Worm (Caenorhabditis elegans) whole organism, L1 larva: ENCODE results near the gene F32D8.14.

Experiments
- C04F5.9 ChIP-seq: sonication (generic microtip); optimal IDR thresholded peaks from 2 replicates; lab custom pipeline; 2016; ENCODE audit warnings: missing genetic modification characterization, missing compliant biosample characterization
- C34B4.2 ChIP-seq: sonication (generic microtip); optimal IDR thresholded peaks from 2 replicates; lab custom pipeline; 2017; ENCODE audit warnings: mild to moderate bottlenecking, missing genetic modification characterization, missing compliant biosample characterization
- F16B12.6 ChIP-seq: fragments of 150-350 bp; optimal IDR thresholded peaks from 2 replicates; lab custom pipeline; 2014; ENCODE audit warnings: missing biosample characterization, missing genetic modification characterization
- blmp-1 ChIP-seq: fragments of 150-350 bp; optimal IDR thresholded peaks from 2 replicates; lab custom pipeline; 2014; ENCODE audit warnings: missing biosample characterization, missing genetic modification characterization
- ceh-8 ChIP-seq: fragments of 200-800 bp; sonication (Bioruptor generic); optimal IDR thresholded peaks from 2 replicates; lab custom pipeline; 2018; ENCODE audit warnings: mild to moderate bottlenecking, missing genetic modification characterization, moderate library complexity, missing compliant biosample characterization
- ces-1 ChIP-seq: fragments of 150-350 bp; optimal IDR thresholded peaks from 2 replicates; lab custom pipeline; 2014; ENCODE audit warnings: missing biosample characterization, missing genetic modification reagents, missing genetic modification characterization
- dpl-1 ChIP-seq, 3 experiments: fragments of 150-350 bp in 2 of 3; sonication (generic microtip) in 1 of 3; optimal IDR thresholded peaks; 2 replicates each; lab custom pipeline; 2014 to 2017; ENCODE audit warnings: missing biosample characterization in 3 of 3, missing genetic modification characterization in 3 of 3, missing genetic modification reagents in 3 of 3
- efl-1 ChIP-seq, 4 experiments: fragments of 150-350 bp; optimal IDR thresholded peaks in 3 of 4; peaks in 1 of 4; 1 replicate in 1 of 4; 2 replicates in 3 of 4; lab custom pipeline; 2014; ENCODE audit warnings: missing biosample characterization in 2 of 4, missing genetic modification characterization in 2 of 4, missing genetic modification reagents in 2 of 4
- egl-13 ChIP-seq: sonication (generic microtip); optimal IDR thresholded peaks from 2 replicates; lab custom pipeline; 2016; ENCODE audit warnings: missing genotype, missing genetic modification reagents, missing genetic modification characterization, missing compliant biosample characterization
- egl-27 ChIP-seq, 2 experiments: fragments of 150-350 bp in 1 of 2; sonication (generic microtip); optimal IDR thresholded peaks; 3 replicates each; lab custom pipeline; 2017 to 2018; ENCODE audit warnings: missing biosample characterization in 2 of 2, missing genetic modification characterization in 2 of 2, missing genetic modification reagents in 2 of 2
- elt-2 ChIP-seq: sonication (generic microtip); optimal IDR thresholded peaks from 2 replicates; lab custom pipeline; 2016; ENCODE audit warnings: missing genetic modification characterization, mild to moderate bottlenecking, inconsistent platforms, missing compliant biosample characterization, missing genetic modification reagents
- elt-3 ChIP-seq, 6 experiments: fragments of 150-350 bp in 1 of 6; sonication (generic microtip); optimal IDR thresholded peaks; 2 replicates each; lab custom pipeline; 2017 to 2018; ENCODE audit warnings: missing biosample characterization in 6 of 6, missing genetic modification characterization in 6 of 6, inconsistent platforms in 1 of 6
- fkh-10 ChIP-seq: sonication (generic microtip); optimal IDR thresholded peaks from 2 replicates; lab custom pipeline; 2017; ENCODE audit warnings: missing biosample characterization, missing genetic modification reagents, missing genetic modification characterization
- fkh-4 ChIP-seq: sonication (generic microtip); optimal IDR thresholded peaks from 2 replicates; lab custom pipeline; 2016; ENCODE audit warnings: missing compliant biosample characterization, missing genetic modification characterization, borderline replicate concordance
- fos-1 ChIP-seq: fragments of 150-350 bp; optimal IDR thresholded peaks from 2 replicates; lab custom pipeline; 2014; ENCODE audit warnings: missing biosample characterization, missing genetic modification characterization
- grh-1 ChIP-seq: fragments of 200-800 bp; sonication (Bioruptor generic); IDR thresholded peaks from 2 replicates; pipeline ENCODE4 v1.3.6; 2022; ENCODE audit warnings: missing genetic modification reagents, missing genetic modification characterization, missing compliant biosample characterization
- hlh-17 ChIP-seq: fragments of 200-800 bp; sonication (Bioruptor generic); optimal IDR thresholded peaks from 2 replicates; lab custom pipeline; 2018; ENCODE audit warnings: missing genetic modification characterization, mild to moderate bottlenecking, missing compliant biosample characterization, moderate library complexity, borderline replicate concordance
- hlh-4 ChIP-seq: sonication (generic microtip); optimal IDR thresholded peaks from 2 replicates; lab custom pipeline; 2016; ENCODE audit warnings: mild to moderate bottlenecking, missing genetic modification characterization, missing compliant biosample characterization
- lin-13 ChIP-seq: fragments of 150-350 bp; optimal IDR thresholded peaks from 2 replicates; lab custom pipeline; 2014; ENCODE audit warnings: missing biosample characterization, missing genetic modification reagents, missing genetic modification characterization
- lin-14 ChIP-seq: fragments of 200-800 bp; sonication (Bioruptor generic); optimal IDR thresholded peaks from 2 replicates; lab custom pipeline; 2018; ENCODE audit warnings: mild to moderate bottlenecking, missing genetic modification characterization, moderate library complexity, missing compliant biosample characterization
- lin-39 ChIP-seq: fragments of 150-350 bp; optimal IDR thresholded peaks from 2 replicates; lab custom pipeline; 2014; ENCODE audit warnings: missing biosample characterization, missing genetic modification reagents, missing genetic modification characterization
- lir-3 ChIP-seq: sonication (generic microtip); optimal IDR thresholded peaks from 2 replicates; lab custom pipeline; 2016; ENCODE audit warnings: mild to moderate bottlenecking, missing genetic modification characterization, moderate library complexity, missing compliant biosample characterization; ENCODE audit not compliant: poor library complexity
- lsy-2 ChIP-seq, 2 experiments: fragments of 150-350 bp; optimal IDR thresholded peaks; 2 replicates each; lab custom pipeline; 2014; ENCODE audit warnings: missing biosample characterization in 2 of 2, missing genetic modification characterization in 2 of 2
- mab-9 ChIP-seq: fragments of 200-800 bp; sonication (Bioruptor generic); IDR thresholded peaks from 2 replicates; pipeline ENCODE4 v1.3.6; 2022; ENCODE audit warnings: missing genetic modification reagents, missing genetic modification characterization, missing compliant biosample characterization
- mdl-1 ChIP-seq, 2 experiments: fragments of 150-350 bp; optimal IDR thresholded peaks; 2 replicates each; lab custom pipeline; 2014 to 2017; ENCODE audit warnings: missing biosample characterization in 2 of 2, missing genetic modification characterization in 2 of 2, inconsistent platforms in 1 of 2
- mep-1 ChIP-seq: fragments of 150-350 bp; optimal IDR thresholded peaks from 2 replicates; lab custom pipeline; 2014; ENCODE audit warnings: missing biosample characterization, missing genetic modification characterization
- nhr-19 ChIP-seq: fragments of 200-800 bp; sonication (Bioruptor generic); conservative IDR thresholded peaks from 2 replicates; pipeline ENCODE4 v1.3.6; 2022; ENCODE audit warnings: missing genetic modification characterization, missing compliant biosample characterization
- nhr-20 ChIP-seq: sonication (generic microtip); optimal IDR thresholded peaks from 2 replicates; lab custom pipeline; 2016; ENCODE audit warnings: mild to moderate bottlenecking, missing genetic modification characterization, missing compliant biosample characterization
- nhr-237 ChIP-seq: fragments of 150-350 bp; optimal IDR thresholded peaks from 2 replicates; lab custom pipeline; 2014; ENCODE audit warnings: missing biosample characterization, missing genetic modification characterization
- nhr-47 ChIP-seq: sonication (generic microtip); optimal IDR thresholded peaks from 2 replicates; lab custom pipeline; 2016; ENCODE audit warnings: mild to moderate bottlenecking, missing genetic modification characterization, moderate library complexity, missing compliant biosample characterization
- nhr-71 ChIP-seq: sonication (generic microtip); optimal IDR thresholded peaks from 2 replicates; lab custom pipeline; 2016; ENCODE audit warnings: mild to moderate bottlenecking, missing genetic modification characterization, moderate library complexity, missing compliant biosample characterization
- nhr-76 ChIP-seq: sonication (generic microtip); optimal IDR thresholded peaks from 2 replicates; lab custom pipeline; 2017; ENCODE audit warnings: missing biosample characterization, missing genetic modification characterization
- nhr-85 ChIP-seq: sonication (generic microtip); peaks from one replicate; lab custom pipeline; 2016; ENCODE audit warnings: missing genetic modification characterization, inconsistent platforms, missing compliant biosample characterization
- pax-3 ChIP-seq: fragments of 200-800 bp; sonication (Bioruptor generic); optimal IDR thresholded peaks from 2 replicates; lab custom pipeline; 2018; ENCODE audit warnings: mild to moderate bottlenecking, missing genetic modification characterization, moderate library complexity, missing compliant biosample characterization
- rnt-1 ChIP-seq: sonication (generic microtip); optimal IDR thresholded peaks from 2 replicates; lab custom pipeline; 2016; ENCODE audit warnings: mild to moderate bottlenecking, missing genetic modification characterization, moderate library complexity, missing compliant biosample characterization
- sptf-1 ChIP-seq: fragments of 150-350 bp; optimal IDR thresholded peaks from 2 replicates; lab custom pipeline; 2014; ENCODE audit warnings: missing biosample characterization, missing genetic modification characterization
- sup-37 ChIP-seq: fragments of 200-800 bp; sonication (Bioruptor generic); optimal IDR thresholded peaks from 2 replicates; lab custom pipeline; 2018; ENCODE audit warnings: mild to moderate bottlenecking, missing genetic modification characterization, missing compliant biosample characterization
- unc-98 ChIP-seq: fragments of 200-800 bp; sonication (Bioruptor generic); IDR thresholded peaks from 2 replicates; pipeline ENCODE4 v1.3.6; 2022; ENCODE audit warnings: missing genetic modification characterization, missing compliant biosample characterization
- ztf-4 ChIP-seq: fragments of 150-350 bp; optimal IDR thresholded peaks from 2 replicates; lab custom pipeline; 2014; ENCODE audit warnings: missing biosample characterization, missing genetic modification characterization

Gene F32D8.14

ce11 chrV:10880138-10880882 is 14.3 kb downstream of the F32D8.14 start, which contains the start of gene F32D8.1:
Gene F32D8.1, plus strand, starts transcription at chrV:10880832.
- TF ChIP-seq lin-14: peak; percentile 2
- no peak for TF ChIP-seq hlh-17
- TF ChIP-seq egl-27 (tag; optimal IDR thresholded peaks at IDR 0.05; lab: Kevin White, UChicago): no peak
- TF ChIP-seq, all 84 proteins: peak for 1

ce11 chrV:10877808-10878600 is 16.6 kb downstream of the F32D8.14 start:
- TF ChIP-seq nhr-85 (tag; lab: Kevin White, UChicago) (peak; percentile 73), unc-98 (no peak), blmp-1 (tag; lab: Kevin White, UChicago) (peak; percentile 96), elt-2 (peak; percentile 90), efl-1 (optimal IDR thresholded peaks at IDR 0.05; lab: Kevin White, UChicago) (no peak), efl-1 (GFP tag; optimal IDR thresholded peaks at IDR 0.05 in 1 of 2; lab: Kevin White, UChicago) (no peak), egl-13 (tag; lab: Kevin White, UChicago) (no peak), hlh-4 (tag; lab: Kevin White, UChicago) (no peak), C04F5.9 (tag; lab: Kevin White, UChicago) (no peak), elt-3 (tag; optimal IDR thresholded peaks at IDR 0.05; lab: Kevin White, UChicago) (peak in 1 of 6 experiments; percentile 57), lsy-2 (tag; optimal IDR thresholded peaks at IDR 0.05; lab: Kevin White, UChicago) (peak in 1 of 2 experiments; percentile 0), C34B4.2 (tag; lab: Kevin White, UChicago) (no peak), lin-14 (peak; percentile 39), sptf-1 (tag; lab: Kevin White, UChicago) (no peak), lin-39 (tag; lab: Kevin White, UChicago) (no peak), mdl-1 (tag; optimal IDR thresholded peaks at IDR 0.05; lab: Kevin White, UChicago) (peak in 1 of 2 experiments; percentile 32), nhr-20 (tag; lab: Kevin White, UChicago) (peak; percentile 51), fos-1 (tag; lab: Kevin White, UChicago) (peak; percentile 2)

- TF ChIP-seq lin-14 (peak; percentile 28), blmp-1 (tag; lab: Kevin White, UChicago) (peak; percentile 29), nhr-71 (tag; lab: Kevin White, UChicago) (peak; percentile 22), nhr-85 (tag; lab: Kevin White, UChicago) (peak; percentile 54), nhr-19 (GFP tag; lab: Robert Waterston, UW) (0 out of 2 replicates have a peak, but pooled peaks have one; percentile 26), sup-37 (GFP tag; lab: Kevin White, UChicago) (no peak)
- TF ChIP-seq, all 84 proteins: peak for 5
Observed at ce11 chrV:10876512-10876911, 18.1 kb downstream of the F32D8.14 start.

- no peak for TF ChIP-seq grh-1 (GFP tag; lab: Robert Waterston, UW)
- TF ChIP-seq nhr-76 (tag; lab: Kevin White, UChicago): no peak
- TF ChIP-seq ces-1 (GFP tag; lab: Kevin White, UChicago): peak; percentile 64
- peak; percentile 96 for TF ChIP-seq fkh-10 (GFP tag; lab: Kevin White, UChicago)
- TF ChIP-seq nhr-71 (tag; lab: Kevin White, UChicago): peak; percentile 59
- peak; percentile 28 for TF ChIP-seq nhr-47 (tag; lab: Kevin White, UChicago)
- TF ChIP-seq lin-14: peak; percentile 76
- peak; percentile 7 for TF ChIP-seq mep-1 (tag; lab: Kevin White, UChicago)
Observed at ce11 chrV:10874938-10875599, 19.5 kb downstream of the F32D8.14 start.

ce11 chrV:10873190-10873589 is 21.4 kb downstream of the F32D8.14 start:
- no peak for TF ChIP-seq ztf-4 (tag; lab: Kevin White, UChicago)
- no peak for TF ChIP-seq fos-1 (tag; lab: Kevin White, UChicago)
- TF ChIP-seq pax-3: no peak
- no peak for TF ChIP-seq fkh-4 (tag; lab: Kevin White, UChicago)
- TF ChIP-seq dpl-1 (GFP tag; optimal IDR thresholded peaks at IDR 0.05; lab: Kevin White, UChicago): no peak
- TF ChIP-seq mab-9: no peak
- no peak for TF ChIP-seq F16B12.6
- no peak for TF ChIP-seq ceh-8 (GFP tag; lab: Kevin White, UChicago)
- TF ChIP-seq nhr-237 (tag; lab: Kevin White, UChicago): no peak
- no peak for TF ChIP-seq nhr-47 (tag; lab: Kevin White, UChicago)
- TF ChIP-seq lir-3 (tag; lab: Kevin White, UChicago): no peak
- TF ChIP-seq lin-13: no peak
- TF ChIP-seq rnt-1 (tag; lab: Kevin White, UChicago): no peak
